Fruit fly (Drosophila melanogaster): Measurements from ENCODE around the gene CG42661.

DNA sequence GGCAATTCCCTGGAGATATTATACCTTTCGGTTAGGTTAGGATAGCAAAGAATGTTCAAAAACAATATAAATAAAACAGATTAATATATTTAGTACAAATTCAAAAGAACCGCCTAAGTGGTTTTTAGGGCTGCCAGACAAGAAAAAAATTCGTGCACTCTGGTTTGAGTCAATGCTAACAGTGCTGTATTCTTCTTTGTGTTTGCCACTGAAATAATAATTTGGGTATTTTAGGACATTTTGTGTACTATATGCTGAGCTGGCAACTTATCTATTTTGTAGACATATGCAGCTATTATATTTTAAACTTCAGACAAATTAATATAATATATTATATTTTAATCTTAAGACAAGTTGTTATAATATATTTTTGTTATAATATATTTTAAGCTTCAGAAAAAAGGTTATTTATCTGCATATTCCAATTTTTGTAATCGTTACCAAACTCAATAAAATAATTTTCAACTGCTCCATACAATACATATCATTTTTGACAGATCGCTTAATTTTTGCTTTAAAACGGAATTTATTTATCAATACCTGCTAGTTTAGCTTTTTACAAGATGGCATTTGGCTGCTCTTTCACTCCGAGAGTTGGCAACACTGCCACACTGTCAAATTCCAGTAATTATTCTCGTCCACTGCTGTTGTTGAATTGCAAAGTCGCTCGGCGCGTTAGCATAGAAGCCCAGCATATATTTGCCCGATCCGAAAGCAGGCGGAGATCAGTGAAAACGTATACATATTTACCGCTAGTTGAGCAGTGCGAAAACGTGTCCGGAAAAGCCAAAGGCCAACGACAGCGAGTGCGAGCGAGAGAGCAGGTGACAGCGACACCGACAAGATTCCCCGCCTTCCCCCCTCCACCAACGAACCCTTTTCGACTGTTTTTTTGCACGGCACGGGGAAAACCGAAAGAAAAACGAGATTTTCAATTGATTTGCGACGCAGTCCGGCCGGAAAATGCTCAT is 45.4 kb downstream of the CG42661 start, which contains the start of gene CG7546:
- peak; percentile 84 for TF ChIP-seq CG1832 (GFP tag; optimal IDR thresholded peaks at IDR 0.05)
- TF ChIP-seq CG32532 (GFP tag; IDR thresholded peaks at IDR 0.05) = peak; percentile 50
- no peak for TF ChIP-seq pan (optimal IDR thresholded peaks at IDR 0.05)
- TF ChIP-seq pan (GFP tag; optimal IDR thresholded peaks at IDR 0.05 in 1 of 2, IDR thresholded peaks at IDR 0.05 in 1 of 2) = no peak
- peak; percentile 50; the same call in 1 of the 2 replicates for TF ChIP-seq CG10321 (GFP tag; IDR thresholded peaks at IDR 0.05)
- TF ChIP-seq CG16863 (GFP tag; optimal IDR thresholded peaks at IDR 0.05) = peak; percentile 16
- TF ChIP-seq Spps (tag; optimal IDR thresholded peaks at IDR 0.05) = no peak
- TF ChIP-seq Mrtf (GFP tag; IDR thresholded peaks at IDR 0.05) = no peak
- no peak for TF ChIP-seq Side (GFP tag; optimal IDR thresholded peaks at IDR 0.05)
- no peak for TF ChIP-seq CG6765 (GFP tag; optimal IDR thresholded peaks at IDR 0.05)
- no peak for TF ChIP-seq Xrp1 (GFP tag; IDR thresholded peaks at IDR 0.05)
- peak; percentile 26 for TF ChIP-seq ewg (GFP tag; optimal IDR thresholded peaks at IDR 0.05)
- peak; percentile 9 for TF ChIP-seq D (optimal IDR thresholded peaks at IDR 0.05)
- TF ChIP-seq D (GFP tag; optimal IDR thresholded peaks at IDR 0.05) = no peak

Data from whole organism, embryonic.